Worm (Caenorhabditis elegans): ENCODE measurements around the gene chat-1.

DNA sequence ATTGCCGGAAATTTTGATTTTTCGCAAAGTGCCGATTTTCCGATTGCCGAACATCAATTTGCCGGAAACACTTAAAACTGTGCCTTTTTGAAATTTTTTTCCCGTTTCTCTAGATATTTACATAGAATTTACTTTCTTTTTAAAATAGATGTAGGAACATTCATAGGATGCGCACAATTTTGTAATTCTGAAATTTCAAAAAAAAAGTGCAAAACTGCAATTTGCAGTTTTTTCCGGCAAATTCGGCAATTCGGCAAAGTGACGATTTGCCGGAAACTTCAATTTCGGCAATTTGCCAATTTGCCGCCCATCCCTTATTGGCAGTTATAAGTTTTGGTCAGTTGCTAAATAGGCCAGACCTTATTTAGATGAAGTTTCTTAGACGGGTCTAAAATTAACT, 9.5 kb downstream of the chat-1 start:
- TF ChIP-seq cog-1 (tag; optimal IDR thresholded peaks at IDR 0.05): no peak
- TF ChIP-seq med-1 (GFP tag; optimal IDR thresholded peaks at IDR 0.05; ENCODE audit: insufficient read depth): no peak
- no peak for TF ChIP-seq flt-1 (GFP tag; IDR thresholded peaks at IDR 0.05)
